Worm (Caenorhabditis elegans): ENCODE data around the gene ndub-5.
A peak's percentile ranks its signal among the peaks of the same experiment; 100 is the strongest.

The ndub-5 gene

DNA sequence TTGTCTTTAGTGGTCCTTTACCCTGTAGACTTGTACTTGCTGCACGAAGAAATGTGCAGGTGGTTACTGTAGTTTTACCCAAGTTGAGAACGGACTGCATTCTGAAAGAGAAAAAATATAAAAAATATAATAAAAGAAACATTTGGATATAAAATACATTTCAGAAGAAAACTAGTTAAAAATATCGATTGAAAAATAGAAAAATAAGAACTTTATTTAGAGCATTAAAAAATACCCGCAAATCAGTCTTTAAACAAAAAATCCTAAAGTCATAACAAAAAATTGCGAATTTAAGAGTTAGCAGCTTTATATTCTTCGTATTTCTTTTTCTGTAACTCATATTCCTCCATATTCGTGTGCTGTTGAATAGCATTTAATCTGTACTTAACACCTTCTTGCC lies 22.3 kb downstream of the ndub-5 start, which contains the start of gene C25H3.7:
C25H3.7 (minus strand) TSS at position 101 of the 400 bp plus-strand sequence.
- TF ChIP-seq nhr-28 (tag; optimal IDR thresholded peaks at IDR 0.05) (no peak), ces-1 (GFP tag; optimal IDR thresholded peaks at IDR 0.05) (no peak), mab-5 (tag; optimal IDR thresholded peaks at IDR 0.05) (no peak)

DNA sequence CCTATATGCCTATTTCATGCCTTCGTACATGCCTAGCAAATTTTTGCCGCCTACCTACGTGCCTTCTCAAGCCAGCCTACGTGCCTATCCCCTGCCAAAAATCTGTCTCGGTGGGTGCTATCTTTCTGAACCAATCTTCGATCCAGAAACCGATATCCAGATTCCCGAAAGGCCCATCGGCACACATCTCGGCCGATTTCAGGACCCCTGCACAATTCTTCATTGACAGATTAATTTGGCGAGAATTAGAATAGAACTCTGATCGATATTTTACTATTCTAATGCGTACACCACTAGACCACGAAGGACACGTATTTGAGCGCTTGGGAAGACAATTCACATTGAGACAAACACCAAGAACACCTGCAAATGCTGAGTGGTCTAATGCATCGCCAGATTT lies 23.6 kb downstream of the ndub-5 start:
- TF ChIP-seq elt-1 (tag; optimal IDR thresholded peaks at IDR 0.05; ENCODE audit: borderline replicate concordance, insufficient read depth) (peak; percentile 52), sem-2 (GFP tag; optimal IDR thresholded peaks at IDR 0.05) (peak; percentile 50), drap-1 (GFP tag; optimal IDR thresholded peaks at IDR 0.05) (peak; percentile 55), ceh-39 (tag; optimal IDR thresholded peaks at IDR 0.05) (peak; percentile 70), nhr-76 (tag; optimal IDR thresholded peaks at IDR 0.05) (no peak), cnd-1 (tag; optimal IDR thresholded peaks at IDR 0.05) (no peak)

DNA sequence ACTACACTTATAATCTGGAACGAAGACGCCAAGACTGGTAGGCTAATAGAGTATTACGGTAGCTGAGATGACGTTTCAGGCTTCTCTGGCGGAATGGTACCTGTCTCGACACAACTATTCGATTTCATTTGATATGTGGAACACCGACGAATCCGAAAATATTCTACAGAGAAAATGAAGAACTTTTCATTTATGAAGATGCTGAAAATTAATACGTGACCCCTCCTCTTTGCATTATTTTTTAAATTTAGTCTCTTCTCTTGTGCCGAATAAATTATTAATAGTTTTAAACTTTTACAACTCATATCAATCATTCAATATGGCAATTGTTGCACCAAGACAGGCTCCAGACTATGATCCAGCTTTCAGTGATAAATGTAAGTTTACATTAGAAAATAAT lies 25.2 kb downstream of the ndub-5 start, which contains the start of gene C25H3.16:
C25H3.16 (plus strand) TSS at position 301 of the 400 bp plus-strand sequence.
- TF ChIP-seq nhr-12 (tag; optimal IDR thresholded peaks at IDR 0.05) (no peak), cnd-1 (tag; optimal IDR thresholded peaks at IDR 0.05) (no peak), elt-1 (tag; optimal IDR thresholded peaks at IDR 0.05; ENCODE audit: borderline replicate concordance, insufficient read depth) (no peak), sptf-1 (tag; optimal IDR thresholded peaks at IDR 0.05) (no peak), ham-2 (GFP tag; optimal IDR thresholded peaks at IDR 0.05) (no peak), zip-8 (tag; optimal IDR thresholded peaks at IDR 0.05) (no peak), flh-1 (GFP tag; optimal IDR thresholded peaks at IDR 0.05) (no peak), lsy-2 (tag; optimal IDR thresholded peaks at IDR 0.05) (no peak), elt-3 (tag; optimal IDR thresholded peaks at IDR 0.05) (no peak), M03D4.4 (tag; optimal IDR thresholded peaks at IDR 0.05) (no peak), unc-62 (GFP tag; optimal IDR thresholded peaks at IDR 0.05) (no peak), mep-1 (tag; optimal IDR thresholded peaks at IDR 0.05) (no peak), lin-32 (GFP tag; optimal IDR thresholded peaks at IDR 0.05) (no peak), snpc-4 (tag; optimal IDR thresholded peaks at IDR 0.05) (no peak), drap-1 (GFP tag; optimal IDR thresholded peaks at IDR 0.05) (no peak), nhr-2 (tag; optimal IDR thresholded peaks at IDR 0.05) (no peak), pha-4 (tag; optimal IDR thresholded peaks at IDR 0.05) (no peak), mls-2 (tag; optimal IDR thresholded peaks at IDR 0.05) (no peak), nhr-237 (tag; optimal IDR thresholded peaks at IDR 0.05) (no peak), ceh-43 (GFP tag; optimal IDR thresholded peaks at IDR 0.05) (no peak)

DNA sequence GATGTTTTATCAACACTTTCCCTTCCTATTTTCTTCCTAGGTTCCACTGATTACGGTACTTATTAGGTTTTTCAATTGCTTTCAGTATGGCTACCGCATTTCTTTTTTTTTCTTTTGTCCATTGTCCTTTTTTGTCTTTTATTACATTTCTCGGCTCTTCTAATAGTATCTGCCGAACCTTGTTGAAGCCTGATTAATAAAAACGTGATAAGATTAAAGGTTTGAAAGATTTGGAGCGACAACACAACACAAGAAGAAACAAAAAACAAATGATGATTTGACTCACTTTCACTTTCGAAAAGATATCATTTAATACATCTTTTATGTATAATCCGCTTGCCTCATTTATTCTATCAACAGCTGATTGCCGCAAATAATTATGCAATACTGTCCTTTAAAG lies 26.1 kb downstream of the ndub-5 start, which contains the start of gene C25H3.15:
C25H3.15 (plus strand) TSS at position 301 of the 400 bp plus-strand sequence.
- TF ChIP-seq lin-32 (GFP tag; optimal IDR thresholded peaks at IDR 0.05): no peak
- TF ChIP-seq nhr-237 (tag; optimal IDR thresholded peaks at IDR 0.05): no peak
- TF ChIP-seq M03D4.4 (tag; optimal IDR thresholded peaks at IDR 0.05): no peak
- TF ChIP-seq bed-3 (GFP tag; optimal IDR thresholded peaks at IDR 0.05): no peak
- no peak for TF ChIP-seq hlh-1 (tag; optimal IDR thresholded peaks at IDR 0.05)
- TF ChIP-seq mep-1 (tag; optimal IDR thresholded peaks at IDR 0.05): no peak
- no peak for TF ChIP-seq flh-1 (GFP tag; optimal IDR thresholded peaks at IDR 0.05)
- no peak for TF ChIP-seq blmp-1 (tag; optimal IDR thresholded peaks at IDR 0.05)
- TF ChIP-seq pha-4 (tag; optimal IDR thresholded peaks at IDR 0.05): no peak
- no peak for TF ChIP-seq snpc-4 (tag; optimal IDR thresholded peaks at IDR 0.05)
- no peak for TF ChIP-seq drap-1 (GFP tag; optimal IDR thresholded peaks at IDR 0.05)
- TF ChIP-seq unc-120 (tag; optimal IDR thresholded peaks at IDR 0.05; ENCODE audit: poor library complexity, severe bottlenecking): no peak
- no peak for TF ChIP-seq unc-62 (GFP tag; optimal IDR thresholded peaks at IDR 0.05)

DNA sequence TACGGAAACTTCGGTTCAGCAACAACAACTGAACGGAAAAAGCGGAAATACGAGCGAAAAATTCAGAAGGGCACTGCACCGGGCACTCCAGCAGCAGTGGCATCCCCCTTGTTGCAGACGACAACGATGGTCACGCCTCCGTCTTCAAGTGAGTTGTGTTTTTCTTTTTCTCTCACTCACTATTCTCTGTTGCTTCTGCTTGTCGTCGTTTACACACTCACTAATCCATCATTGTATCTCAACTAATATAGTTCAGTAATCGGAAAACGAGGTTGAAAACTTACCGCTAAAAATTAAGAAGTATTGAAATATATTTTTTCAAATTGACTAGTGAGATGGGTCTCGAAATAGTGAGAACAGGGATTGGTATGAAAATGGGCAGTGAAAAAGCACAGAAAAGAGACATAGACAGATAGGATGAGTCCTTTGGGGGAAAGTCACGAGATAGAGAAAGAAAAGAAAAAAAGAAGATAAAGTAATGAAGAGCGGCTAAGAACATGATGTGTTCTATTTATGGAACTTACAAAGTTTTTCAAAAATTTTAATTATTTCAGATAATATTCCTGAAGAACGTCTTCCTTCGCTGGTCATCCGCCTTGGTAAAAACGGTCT lies 27.9 kb downstream of the ndub-5 start:
- no peak for TF ChIP-seq drap-1 (GFP tag; optimal IDR thresholded peaks at IDR 0.05)
- TF ChIP-seq lsy-2 (tag; optimal IDR thresholded peaks at IDR 0.05): no peak
- no peak for TF ChIP-seq lin-32 (GFP tag; optimal IDR thresholded peaks at IDR 0.05)
- no peak for TF ChIP-seq unc-39 (tag; optimal IDR thresholded peaks at IDR 0.05)
- no peak for TF ChIP-seq zip-8 (tag; optimal IDR thresholded peaks at IDR 0.05)
- TF ChIP-seq M03D4.4 (tag; optimal IDR thresholded peaks at IDR 0.05): no peak
- TF ChIP-seq pha-4 (tag; optimal IDR thresholded peaks at IDR 0.05): no peak
- no peak for TF ChIP-seq ceh-39 (tag; optimal IDR thresholded peaks at IDR 0.05)
- TF ChIP-seq hlh-1 (tag; optimal IDR thresholded peaks at IDR 0.05): no peak
- TF ChIP-seq unc-120 (tag; optimal IDR thresholded peaks at IDR 0.05; ENCODE audit: poor library complexity, severe bottlenecking): no peak
- TF ChIP-seq nhr-76 (tag; optimal IDR thresholded peaks at IDR 0.05): no peak
- TF ChIP-seq mab-5 (tag; optimal IDR thresholded peaks at IDR 0.05): no peak
- TF ChIP-seq ces-1 (GFP tag; optimal IDR thresholded peaks at IDR 0.05): no peak
- no peak for TF ChIP-seq lin-13 (tag; optimal IDR thresholded peaks at IDR 0.05)
